Worm (Caenorhabditis elegans): ENCODE results near the gene lnkn-1.

ce11 chrIII:8844137-8844536 lies 45.9 kb upstream of the lnkn-1 start:
- TF ChIP-seq nhr-12 (tag; optimal IDR thresholded peaks at IDR 0.05) (no peak), ceh-83 (GFP tag; optimal IDR thresholded peaks at IDR 0.05) (no peak), snpc-4 (tag; optimal IDR thresholded peaks at IDR 0.05) (no peak), lin-13 (tag; optimal IDR thresholded peaks at IDR 0.05) (no peak), nhr-237 (tag; optimal IDR thresholded peaks at IDR 0.05) (no peak), mep-1 (tag; optimal IDR thresholded peaks at IDR 0.05) (no peak), elt-3 (tag; optimal IDR thresholded peaks at IDR 0.05) (no peak)

Measured in whole organism, mixed stage, embryonic.